Fruit fly (Drosophila melanogaster) whole organism, larva: ENCODE results near the gene CG4022.

Experiments used
- noc ChIP-seq: fragments of 200-800 bp; sonication (Bioruptor generic); optimal IDR thresholded peaks from 3 replicates; lab custom pipeline; 2019; ENCODE audit warnings: missing biosample characterization, mild to moderate bottlenecking, missing genetic modification characterization, moderate library complexity

The CG4022 gene

dm6 chr3L:9361894-9362293 is 48.7 kb downstream of the CG4022 start, which contains the start of gene CG34456:
Gene CG34456 (plus strand): TSS chr3L:9362108.
- TF ChIP-seq noc = peak; percentile 60

- TF ChIP-seq noc = peak; percentile 77
Measured at dm6 chr3L:9360217-9360692, 50.4 kb downstream of the CG4022 start, which contains the start of gene Pdxk. Gene Pdxk (plus strand): TSS chr3L:9360316.

- no peak for TF ChIP-seq noc
Measured at dm6 chr3L:9358713-9359040, 52.0 kb downstream of the CG4022 start, which contains the start of the genes UGP and Svip. Gene UGP (minus strand): TSS chr3L:9358935. Gene Svip (plus strand): TSS chr3L:9358999.

- peak; percentile 37 for TF ChIP-seq noc
Measured at dm6 chr3L:9357830-9358712, 52.6 kb downstream of the CG4022 start.
